Fruit fly (Drosophila melanogaster): Measurements from ENCODE around the gene CG4950.

DNA sequence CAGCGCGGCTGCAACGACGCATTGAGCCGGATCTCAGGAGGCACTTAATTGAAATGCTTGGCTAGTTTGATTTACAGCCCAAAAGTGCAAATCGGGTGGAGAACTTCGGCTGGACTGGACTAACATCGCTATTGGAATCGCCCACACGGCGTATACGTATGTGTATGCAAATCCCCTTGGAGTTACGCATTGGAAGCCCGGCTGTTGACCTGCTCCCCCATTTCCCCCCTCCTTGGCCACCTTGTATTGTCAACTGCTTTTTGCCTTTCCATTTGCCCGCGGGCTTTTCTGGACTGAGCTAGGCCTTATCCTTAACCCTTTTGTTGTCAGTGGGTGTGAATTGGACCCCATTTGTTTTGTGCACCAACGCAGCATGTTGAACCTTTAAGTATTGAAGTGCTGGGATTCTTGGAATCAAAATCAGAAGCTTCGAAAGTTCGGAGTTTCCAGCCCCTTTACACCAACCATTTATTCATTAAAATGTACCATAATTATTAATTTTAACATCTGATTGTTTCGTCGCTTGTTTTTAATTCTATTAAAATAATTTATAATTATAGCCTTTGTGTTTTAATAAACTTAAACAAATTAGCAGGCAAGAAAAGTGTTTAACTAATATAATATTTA is 7.5 kb upstream of the CG4950 start:
- TF ChIP-seq cic (GFP tag; optimal IDR thresholded peaks at IDR 0.05) = no peak
- TF ChIP-seq cnc (optimal IDR thresholded peaks at IDR 0.05) = no peak
- TF ChIP-seq CG12768 (GFP tag; optimal IDR thresholded peaks at IDR 0.05) = no peak
- TF ChIP-seq kay (GFP tag; ENCODE audit: borderline replicate concordance) = no peak
- TF ChIP-seq CG1620 (GFP tag; optimal IDR thresholded peaks at IDR 0.05) = no peak
- no peak for TF ChIP-seq CG14711 (tag; optimal IDR thresholded peaks at IDR 0.05)
- TF ChIP-seq Clk (GFP tag; optimal IDR thresholded peaks at IDR 0.05) = no peak
- TF ChIP-seq Mnt (GFP tag; optimal IDR thresholded peaks at IDR 0.05) = no peak

All from whole organism, adult.